Fruit fly (Drosophila melanogaster) whole organism, embryonic: ENCODE data around the gene CG46310.
A peak's percentile ranks its signal among the peaks of the same experiment; 100 is the strongest.

Source experiments
- Atf3 ChIP-seq: fragments of 200-800 bp; sonication (Bioruptor generic); optimal IDR thresholded peaks from 3 replicates; lab custom pipeline; 2016; ENCODE audit warnings: missing biosample characterization, missing genetic modification characterization
- CG11456 ChIP-seq: fragments of 200-800 bp; sonication (Bioruptor generic); IDR thresholded peaks from 3 replicates; pipeline ENCODE4 v1.3.6; 2022; ENCODE audit warnings: missing biosample characterization, missing genetic modification characterization
- CG12155 ChIP-seq: fragments of 200-800 bp; sonication (Bioruptor generic); optimal IDR thresholded peaks from 3 replicates; lab custom pipeline; 2016; ENCODE audit warnings: missing biosample characterization, missing genetic modification characterization
- CG12744 ChIP-seq: fragments of 200-800 bp; sonication (Bioruptor generic); optimal IDR thresholded peaks from 2 replicates; lab custom pipeline; 2016; ENCODE audit warnings: missing biosample characterization, missing genetic modification characterization
- CG13894 ChIP-seq: fragments of 200-800 bp; sonication (Bioruptor generic); optimal IDR thresholded peaks from 3 replicates; lab custom pipeline; 2018; ENCODE audit warnings: missing biosample characterization, mild to moderate bottlenecking, missing genetic modification characterization, moderate library complexity
- CG14860 ChIP-seq: fragments of 200-800 bp; sonication (Bioruptor generic); IDR thresholded peaks from 3 replicates; pipeline ENCODE4 v1.3.6; 2022; ENCODE audit warnings: missing biosample characterization, missing genetic modification characterization; ENCODE audit not compliant: partially characterized antibody
- CG15601 ChIP-seq: fragments of 200-800 bp; sonication (Bioruptor generic); optimal IDR thresholded peaks from 3 replicates; lab custom pipeline; 2019; ENCODE audit warnings: missing biosample characterization, mild to moderate bottlenecking, missing genetic modification characterization, moderate library complexity
- CG1603 ChIP-seq: fragments of 200-800 bp; sonication (Bioruptor generic); optimal IDR thresholded peaks from 2 replicates; lab custom pipeline; 2019; ENCODE audit warnings: missing biosample characterization, mild to moderate bottlenecking, missing genetic modification characterization, moderate library complexity
- CG17829 ChIP-seq: fragments of 200-800 bp; optimal IDR thresholded peaks from 2 replicates; lab custom pipeline; 2019; ENCODE audit warnings: missing biosample characterization, mild to moderate bottlenecking, missing genetic modification characterization, moderate library complexity
- CG2116 ChIP-seq: fragments of 200-800 bp; sonication (Bioruptor generic); optimal IDR thresholded peaks from 3 replicates; lab custom pipeline; 2018; ENCODE audit warnings: missing biosample characterization, mild to moderate bottlenecking, missing genetic modification characterization
- CG3065 ChIP-seq: fragments of 200-800 bp; sonication (Bioruptor generic); optimal IDR thresholded peaks from 2 replicates; lab custom pipeline; 2016; ENCODE audit warnings: missing biosample characterization, missing genetic modification characterization
- CG34376 ChIP-seq: fragments of 200-800 bp; sonication (Bioruptor generic); optimal IDR thresholded peaks from 2 replicates; lab custom pipeline; 2018; ENCODE audit warnings: missing biosample characterization, mild to moderate bottlenecking, missing genetic modification characterization
- CG3995 ChIP-seq: fragments of 200-800 bp; sonication (Bioruptor generic); optimal IDR thresholded peaks from 3 replicates; lab custom pipeline; 2016; ENCODE audit warnings: missing biosample characterization, missing genetic modification characterization
- CG4360 ChIP-seq: fragments of 200-800 bp; sonication (Bioruptor generic); IDR thresholded peaks from 2 replicates; pipeline ENCODE4 v1.3.6; 2022; ENCODE audit warnings: missing biosample characterization, missing genetic modification characterization
- CG4854 ChIP-seq: fragments of 200-800 bp; sonication (Bioruptor generic); optimal IDR thresholded peaks from 2 replicates; lab custom pipeline; 2016; ENCODE audit warnings: missing biosample characterization, missing genetic modification characterization, inconsistent platforms
- CG5953 ChIP-seq: fragments of 200-800 bp; sonication (Bioruptor generic); IDR thresholded peaks from 2 replicates; pipeline ENCODE4 v1.3.6; 2022; ENCODE audit warnings: missing biosample characterization, missing genetic modification characterization
- CG6791 ChIP-seq: fragments of 200-800 bp; sonication (Bioruptor generic); IDR thresholded peaks from 3 replicates; pipeline ENCODE4 v1.3.6; 2022; ENCODE audit warnings: missing biosample characterization, missing genetic modification characterization; ENCODE audit not compliant: partially characterized antibody
- CG6854 ChIP-seq: fragments of 200-800 bp; sonication (Bioruptor generic); optimal IDR thresholded peaks from 3 replicates; lab custom pipeline; 2017; ENCODE audit warnings: missing biosample characterization, mild to moderate bottlenecking, missing genetic modification characterization
- CG7745 ChIP-seq: fragments of 200-800 bp; sonication (Bioruptor generic); optimal IDR thresholded peaks from 2 replicates; lab custom pipeline; 2018; ENCODE audit warnings: missing biosample characterization, mild to moderate bottlenecking, missing genetic modification characterization, moderate library complexity
- CG9727 ChIP-seq: fragments of 200-800 bp; sonication (Bioruptor generic); optimal IDR thresholded peaks from 3 replicates; lab custom pipeline; 2017; ENCODE audit warnings: missing biosample characterization, mild to moderate bottlenecking, missing genetic modification characterization
- ERR ChIP-seq: fragments of 200-800 bp; sonication (Bioruptor generic); optimal IDR thresholded peaks from 2 replicates; lab custom pipeline; 2016; ENCODE audit warnings: missing biosample characterization, missing genetic modification characterization
- Eip74EF ChIP-seq, 2 experiments: fragments of 200-800 bp in 1 of 2; fragments of >200 bp in 1 of 2; sonication (Bioruptor generic) in 1 of 2; optimal IDR thresholded peaks; 2 replicates each; lab custom pipeline; 2017 to 2019; ENCODE audit warnings: missing biosample characterization in 2 of 2, missing genetic modification characterization in 2 of 2, mild to moderate bottlenecking in 1 of 2, moderate library complexity in 1 of 2
- Ets97D ChIP-seq: fragments of 200-800 bp; sonication (Bioruptor generic); optimal IDR thresholded peaks from 3 replicates; lab custom pipeline; 2016; ENCODE audit warnings: missing biosample characterization, missing genetic modification characterization
- Fer1 ChIP-seq: fragments of 200-800 bp; sonication (Bioruptor generic); optimal IDR thresholded peaks from 2 replicates; lab custom pipeline; 2017; ENCODE audit warnings: missing biosample characterization, mild to moderate bottlenecking, missing genetic modification characterization
- H15 ChIP-seq: fragments of 200-800 bp; sonication (Bioruptor generic); IDR thresholded peaks from 3 replicates; pipeline ENCODE4 v1.3.6; 2022; ENCODE audit warnings: missing biosample characterization, missing genetic modification characterization
- H2.0 ChIP-seq: fragments of 200-800 bp; sonication (Bioruptor generic); IDR thresholded peaks from 2 replicates; pipeline ENCODE4 v1.3.6; 2022; ENCODE audit warnings: missing biosample characterization, missing genetic modification characterization
- HLH54F ChIP-seq: fragments of 200-800 bp; sonication (Bioruptor generic); optimal IDR thresholded peaks from 3 replicates; lab custom pipeline; 2016; ENCODE audit warnings: missing biosample characterization, missing genetic modification characterization
- Hsf ChIP-seq: fragments of 200-800 bp; sonication (Bioruptor generic); optimal IDR thresholded peaks from 3 replicates; lab custom pipeline; 2016; ENCODE audit warnings: missing biosample characterization, missing genetic modification characterization
- Sry-δ ChIP-seq: fragments of 200-800 bp; sonication (Bioruptor generic); optimal IDR thresholded peaks from 2 replicates; lab custom pipeline; 2016; ENCODE audit warnings: missing biosample characterization, missing genetic modification characterization
- Stat92E ChIP-seq, 3 experiments: fragments of >200 bp in 2 of 3; fragments of 200-800 bp in 1 of 3; sonication (Bioruptor generic) in 1 of 3; optimal IDR thresholded peaks; 2 replicates each; lab custom pipeline; 2017 to 2019; ENCODE audit warnings: missing biosample characterization in 3 of 3, missing genetic modification characterization in 3 of 3, mild to moderate bottlenecking in 1 of 3, moderate library complexity in 1 of 3
- ab ChIP-seq: fragments of 200-800 bp; sonication (Bioruptor generic); optimal IDR thresholded peaks from 2 replicates; lab custom pipeline; 2016; ENCODE audit warnings: missing biosample characterization, missing genetic modification characterization
- al ChIP-seq: fragments of 200-800 bp; sonication (Bioruptor generic); IDR thresholded peaks from 2 replicates; pipeline ENCODE4 v1.3.6; 2022; ENCODE audit warnings: missing biosample characterization, missing genetic modification characterization
- br ChIP-seq: fragments of >200 bp; optimal IDR thresholded peaks from 2 replicates; lab custom pipeline; 2017
- btn ChIP-seq: fragments of 200-800 bp; sonication (Bioruptor generic); optimal IDR thresholded peaks from 2 replicates; lab custom pipeline; 2016; ENCODE audit warnings: missing biosample characterization, missing genetic modification characterization
- cwo ChIP-seq: fragments of 200-800 bp; sonication (Bioruptor generic); optimal IDR thresholded peaks from 3 replicates; lab custom pipeline; 2017; ENCODE audit warnings: missing biosample characterization, missing genetic modification characterization, mild to moderate bottlenecking, moderate library complexity, missing genetic modification reagents
- ewg ChIP-seq: fragments of 200-800 bp; sonication (Bioruptor generic); optimal IDR thresholded peaks from 3 replicates; lab custom pipeline; 2017; ENCODE audit warnings: mild to moderate bottlenecking, missing biosample characterization, missing genetic modification reagents, missing genetic modification characterization
- gem ChIP-seq: fragments of 200-800 bp; sonication (Bioruptor generic); optimal IDR thresholded peaks from 2 replicates; lab custom pipeline; 2019; ENCODE audit warnings: missing biosample characterization, mild to moderate bottlenecking, missing genetic modification characterization, moderate library complexity
- grau ChIP-seq: fragments of 200-800 bp; optimal IDR thresholded peaks from 3 replicates; lab custom pipeline; 2019; ENCODE audit warnings: missing biosample characterization, mild to moderate bottlenecking, missing genetic modification characterization, moderate library complexity
- hkb ChIP-seq, 2 experiments: fragments of 200-800 bp in 1 of 2; fragments of >200 bp in 1 of 2; sonication (Bioruptor generic) in 1 of 2; IDR thresholded peaks in 1 of 2; optimal IDR thresholded peaks in 1 of 2; 2 replicates each; pipeline versions ENCODE4 v1.3.6 to Lab custom; 2017 to 2022; ENCODE audit warnings: missing biosample characterization in 1 of 2, missing genetic modification characterization in 1 of 2
- lab ChIP-seq: fragments of 200-800 bp; sonication (Bioruptor generic); optimal IDR thresholded peaks from 3 replicates; lab custom pipeline; 2017; ENCODE audit warnings: missing biosample characterization, missing genetic modification characterization, mild to moderate bottlenecking, moderate library complexity, missing genetic modification reagents
- lilli ChIP-seq: fragments of 200-800 bp; sonication (Bioruptor generic); optimal IDR thresholded peaks from 3 replicates; lab custom pipeline; 2016; ENCODE audit warnings: missing biosample characterization, missing genetic modification characterization
- otp ChIP-seq: fragments of 200-800 bp; sonication (Bioruptor generic); IDR thresholded peaks from 3 replicates; pipeline ENCODE4, ENCODE4 v1.3.6; 2022; ENCODE audit warnings: missing biosample characterization, missing genetic modification characterization
- psq ChIP-seq: fragments of 200-800 bp; sonication (Bioruptor generic); optimal IDR thresholded peaks from 2 replicates; lab custom pipeline; 2017; ENCODE audit warnings: missing biosample characterization, missing genetic modification characterization
- scrt ChIP-seq: fragments of 200-800 bp; sonication (Bioruptor generic); optimal IDR thresholded peaks from 2 replicates; lab custom pipeline; 2018; ENCODE audit warnings: missing biosample characterization, mild to moderate bottlenecking, missing genetic modification characterization, moderate library complexity
- sd ChIP-seq: fragments of 200-800 bp; sonication (Bioruptor generic); optimal IDR thresholded peaks from 3 replicates; lab custom pipeline; 2018; ENCODE audit warnings: missing biosample characterization, mild to moderate bottlenecking, missing genetic modification characterization, moderate library complexity
- sens ChIP-seq: fragments of 200-800 bp; sonication (Bioruptor generic); peaks from one replicate; lab custom pipeline; 2016; ENCODE audit warnings: missing biosample characterization, missing genetic modification characterization
- ssp ChIP-seq: fragments of 200-800 bp; sonication (Bioruptor generic); IDR thresholded peaks from 2 replicates; pipeline ENCODE4 v1.3.6; 2022; ENCODE audit warnings: missing biosample characterization, missing genetic modification characterization
- usp ChIP-seq: fragments of >200 bp; optimal IDR thresholded peaks from 2 replicates; lab custom pipeline; 2017; ENCODE audit warnings: missing biosample characterization, missing genetic modification characterization

The CG46310 gene

DNA sequence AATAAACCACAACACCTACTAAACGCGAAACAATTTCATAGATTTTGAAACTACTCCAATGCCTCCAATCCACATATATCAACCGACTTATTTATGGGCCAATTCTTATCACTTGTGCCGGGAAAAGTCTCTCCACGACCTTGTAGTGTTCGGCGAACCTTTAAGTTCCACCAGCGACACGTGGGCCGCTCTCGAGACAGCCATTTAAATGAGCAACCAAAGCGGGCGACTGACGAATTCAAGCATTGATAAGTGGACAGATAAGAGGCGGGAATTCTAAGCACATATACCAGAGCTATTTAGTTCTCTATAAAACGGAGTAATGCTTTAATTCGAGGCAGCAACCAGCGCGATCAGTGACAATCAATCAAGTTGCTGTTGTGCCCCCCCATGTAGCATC, 39.1 kb downstream of the CG46310 start (continued):
- TF ChIP-seq CG3065 (GFP tag; lab: Kevin White, UChicago) (no peak), ewg (GFP tag; lab: Kevin White, UChicago) (no peak), cwo (peak; percentile 84), sd (tag; lab: Kevin White, UChicago) (peak; percentile 37), lab (GFP tag; lab: Kevin White, UChicago) (peak; percentile 24), HLH54F (GFP tag; lab: Kevin White, UChicago) (no peak), H15 (GFP tag; lab: Robert Waterston, UW) (no peak), otp (no peak), CG6854 (GFP tag; lab: Kevin White, UChicago) (no peak), CG34376 (peak; percentile 60), ERR (GFP tag; lab: Kevin White, UChicago) (no peak), sens (GFP tag; lab: Kevin White, UChicago) (peak; percentile 34)
- TF ChIP-seq, all 482 proteins: peak for 13

DNA sequence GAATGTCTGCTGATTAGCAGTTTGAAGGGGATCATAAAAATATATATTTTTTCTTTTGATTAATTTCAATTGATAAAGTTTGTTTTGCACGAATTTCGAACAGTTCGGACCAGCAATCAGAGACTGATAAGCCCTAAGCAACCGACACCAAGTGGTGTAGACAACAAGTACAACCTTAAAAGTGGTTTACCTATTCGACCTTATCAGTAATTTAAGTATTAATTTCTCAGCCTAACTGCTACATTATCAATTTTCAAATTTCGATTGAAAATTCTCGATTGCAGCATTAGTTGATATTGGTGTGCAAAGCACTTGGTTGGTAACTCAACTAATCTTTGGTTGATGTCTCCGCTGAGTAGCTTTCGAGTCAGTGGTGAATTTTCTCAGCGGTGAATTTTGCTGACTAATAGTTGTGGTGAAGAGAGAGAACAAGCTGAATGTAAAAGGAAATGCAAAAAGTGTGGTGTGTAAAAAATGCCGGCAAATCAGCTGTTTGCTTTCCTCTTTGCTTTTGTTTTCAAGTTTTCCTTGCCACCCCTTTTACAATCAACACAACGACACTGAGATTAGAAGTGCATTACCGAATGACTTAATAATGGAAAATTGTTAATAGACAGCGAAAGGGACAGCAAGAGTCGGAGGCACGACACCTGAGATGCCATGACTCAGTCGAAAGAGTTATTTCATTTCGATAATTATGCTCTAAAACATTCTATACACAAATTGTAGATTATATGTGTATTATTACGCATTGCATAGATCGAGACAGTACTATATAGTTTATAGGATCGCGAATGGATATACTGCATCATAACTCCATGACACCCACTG, 41.1 kb downstream of the CG46310 start:
- peak; percentile 57 for TF ChIP-seq Ets97D
- peak; percentile 7 for TF ChIP-seq lilli
- peak; percentile 51; the same call in 1 of the 3 replicates for TF ChIP-seq CG6791
- TF ChIP-seq Atf3 (GFP tag; lab: Kevin White, UChicago) = no peak
- TF ChIP-seq CG14860 (GFP tag; lab: Robert Waterston, UW) = no peak
- TF ChIP-seq CG17829 (tag; lab: Kevin White, UChicago) = peak; percentile 43
- peak; percentile 40 for TF ChIP-seq scrt (GFP tag; lab: Kevin White, UChicago)
- TF ChIP-seq CG1603 (tag; lab: Kevin White, UChicago) = peak; percentile 75
- no peak for TF ChIP-seq usp (GFP tag; lab: Kevin White, UChicago)
- no peak for TF ChIP-seq btn (GFP tag; lab: Kevin White, UChicago)
- TF ChIP-seq CG9727 (GFP tag; lab: Kevin White, UChicago) = no peak
- no peak for TF ChIP-seq Hsf
- peak in 1 of 2 experiments; percentile 13 for TF ChIP-seq Eip74EF (GFP tag; optimal IDR thresholded peaks at IDR 0.05; lab: Kevin White, UChicago)
- no peak for TF ChIP-seq CG3995 (GFP tag; lab: Kevin White, UChicago)
- TF ChIP-seq grau (tag; lab: Kevin White, UChicago) = peak; percentile 15
- TF ChIP-seq br (lab: Kevin White, UChicago) = no peak
- peak in 1 of 3 experiments; percentile 39 for TF ChIP-seq Stat92E (GFP tag; optimal IDR thresholded peaks at IDR 0.05; lab: Kevin White, UChicago)
- TF ChIP-seq psq = peak; percentile 24
- no peak for TF ChIP-seq CG12155 (GFP tag; lab: Kevin White, UChicago)
- no peak for TF ChIP-seq CG4854 (GFP tag; lab: Kevin White, UChicago)
- TF ChIP-seq Fer1 = no peak
- TF ChIP-seq CG4360 (GFP tag; lab: Robert Waterston, UW) = no peak
- TF ChIP-seq ssp (GFP tag; lab: Robert Waterston, UW) = no peak
- TF ChIP-seq CG7745 = peak; percentile 94
- peak; percentile 88 for TF ChIP-seq CG2116
- TF ChIP-seq sd (tag; lab: Kevin White, UChicago) = peak; percentile 81
- no peak for TF ChIP-seq ab (GFP tag; lab: Kevin White, UChicago)
- no peak for TF ChIP-seq H2.0 (GFP tag; lab: Robert Waterston, UW)
- TF ChIP-seq CG12744 (GFP tag; lab: Kevin White, UChicago) = no peak
- TF ChIP-seq hkb (optimal IDR thresholded peaks at IDR 0.05; lab: Kevin White, UChicago) = no peak
- 0 out of 2 replicates have a peak, but pooled peaks have one; percentile 8 for TF ChIP-seq hkb (GFP tag; IDR thresholded peaks at IDR 0.05; lab: Robert Waterston, UW)
- peak; percentile 61 for TF ChIP-seq CG15601 (tag; lab: Kevin White, UChicago)
- peak; percentile 47 for TF ChIP-seq CG13894 (tag; lab: Kevin White, UChicago)
- peak; percentile 68 for TF ChIP-seq Sry-δ (GFP tag; lab: Kevin White, UChicago)
- TF ChIP-seq CG5953 (GFP tag; lab: Robert Waterston, UW) = no peak
- TF ChIP-seq gem (tag; lab: Kevin White, UChicago) = no peak
- no peak for TF ChIP-seq CG11456
- no peak for TF ChIP-seq al (GFP tag; lab: Robert Waterston, UW)
